Fruit fly (Drosophila melanogaster) whole organism, wandering third instar larva: ENCODE measurements around the gene Inx3.

Source experiments
- Abd-B ChIP-seq: fragments of >200 bp; optimal IDR thresholded peaks from 2 replicates; lab custom pipeline; 2017; ENCODE audit warnings: missing biosample characterization, missing genetic modification characterization
- CG32264 ChIP-seq: fragments of 200-800 bp; sonication (Bioruptor generic); optimal IDR thresholded peaks from 2 replicates; lab custom pipeline; 2016; ENCODE audit warnings: missing biosample characterization, missing genetic modification characterization
- CrebA ChIP-seq: fragments of 200-800 bp; sonication (Bioruptor generic); optimal IDR thresholded peaks from 2 replicates; lab custom pipeline; 2016; ENCODE audit warnings: missing biosample characterization, mild to moderate bottlenecking, missing genetic modification characterization, borderline replicate concordance
- Dfd ChIP-seq: fragments of >200 bp; optimal IDR thresholded peaks from 2 replicates; lab custom pipeline; 2017; ENCODE audit warnings: missing biosample characterization, missing genetic modification characterization
- GATAd ChIP-seq: sonication (Bioruptor generic); optimal IDR thresholded peaks from 2 replicates; lab custom pipeline; 2016; ENCODE audit warnings: missing biosample characterization, missing genetic modification characterization
- HLH106 ChIP-seq: fragments of 200-800 bp; optimal IDR thresholded peaks from 3 replicates; lab custom pipeline; 2019; ENCODE audit warnings: missing biosample characterization, mild to moderate bottlenecking, missing genetic modification characterization, moderate library complexity
- Hnf4 ChIP-seq: fragments of 200-800 bp; sonication (Bioruptor generic); optimal IDR thresholded peaks from 2 replicates; lab custom pipeline; 2016; ENCODE audit warnings: missing biosample characterization, mild to moderate bottlenecking, missing genetic modification characterization
- Hr78 ChIP-seq: fragments of >200 bp; optimal IDR thresholded peaks from 2 replicates; lab custom pipeline; 2017; ENCODE audit warnings: missing biosample characterization, missing genetic modification characterization
- Hr83 ChIP-seq: fragments of 200-300 bp; sonication (Bioruptor generic); optimal IDR thresholded peaks from 2 replicates; lab custom pipeline; 2016; ENCODE audit warnings: missing biosample characterization, mild to moderate bottlenecking, missing genetic modification characterization, moderate library complexity; ENCODE audit not compliant: poor library complexity, severe bottlenecking
- Jra ChIP-seq: sonication (Bioruptor generic); optimal IDR thresholded peaks from 2 replicates; lab custom pipeline; 2016; ENCODE audit warnings: missing biosample characterization, missing genetic modification characterization
- Mio ChIP-seq: sonication (Bioruptor generic); optimal IDR thresholded peaks from 2 replicates; lab custom pipeline; 2016; ENCODE audit warnings: missing biosample characterization, missing genetic modification characterization
- OdsH ChIP-seq: fragments of 200-800 bp; sonication (Bioruptor generic); optimal IDR thresholded peaks from 2 replicates; lab custom pipeline; 2016; ENCODE audit warnings: missing biosample characterization, mild to moderate bottlenecking, missing genetic modification characterization
- Rel ChIP-seq, 2 experiments: fragments of 200-800 bp; sonication (Bioruptor generic) in 1 of 2; optimal IDR thresholded peaks; 2 replicates in 1 of 2; 3 replicates in 1 of 2; lab custom pipeline; 2016 to 2019; ENCODE audit warnings: mild to moderate bottlenecking in 2 of 2, missing biosample characterization in 2 of 2, missing genetic modification characterization in 2 of 2, moderate library complexity in 1 of 2
- Vsx2 ChIP-seq: fragments of 200-300, 225-300 bp; sonication (Bioruptor generic); optimal IDR thresholded peaks from 2 replicates; lab custom pipeline; 2018; ENCODE audit warnings: missing biosample characterization, missing genetic modification characterization; ENCODE audit not compliant: partially characterized antibody
- br ChIP-seq: fragments of 200-800 bp; sonication (Bioruptor generic); optimal IDR thresholded peaks from 2 replicates; lab custom pipeline; 2016; ENCODE audit warnings: missing biosample characterization, missing genetic modification characterization
- brk ChIP-seq: fragments of 200-800 bp; sonication (Bioruptor generic); optimal IDR thresholded peaks from 2 replicates; lab custom pipeline; 2016; ENCODE audit warnings: missing biosample characterization, mild to moderate bottlenecking, missing genetic modification characterization
- dmrt93B ChIP-seq: fragments of 200-800 bp; sonication (Bioruptor generic); optimal IDR thresholded peaks from 2 replicates; lab custom pipeline; 2018; ENCODE audit warnings: missing biosample characterization, mild to moderate bottlenecking, missing genetic modification characterization
- dsf ChIP-seq: sonication (Bioruptor generic); optimal IDR thresholded peaks from 2 replicates; lab custom pipeline; 2016; ENCODE audit warnings: missing biosample characterization, missing genetic modification characterization, borderline replicate concordance
- ey ChIP-seq: fragments of 200-800 bp; sonication (Bioruptor generic); optimal IDR thresholded peaks from 2 replicates; lab custom pipeline; 2016; ENCODE audit warnings: missing biosample characterization, missing genetic modification characterization
- foxo ChIP-seq, 2 experiments: fragments of 200-800 bp; sonication (Bioruptor generic); optimal IDR thresholded peaks; 2 replicates in 1 of 2; 3 replicates in 1 of 2; lab custom pipeline; 2016 to 2017; ENCODE audit warnings: missing biosample characterization in 2 of 2, missing genetic modification characterization in 2 of 2
- fru ChIP-seq: fragments of 200-800 bp; sonication (Bioruptor generic); optimal IDR thresholded peaks from 3 replicates; lab custom pipeline; 2016; ENCODE audit warnings: missing biosample characterization, mild to moderate bottlenecking, missing genetic modification characterization
- jim ChIP-seq: fragments of 175-275, 200-325 bp; sonication (Bioruptor generic); optimal IDR thresholded peaks from 2 replicates; lab custom pipeline; 2016; ENCODE audit warnings: missing biosample characterization, mild to moderate bottlenecking, missing genetic modification characterization
- pan ChIP-seq: fragments of >200 bp; optimal IDR thresholded peaks from 2 replicates; lab custom pipeline; 2017
- psq ChIP-seq: fragments of 200-800 bp; sonication (Bioruptor generic); optimal IDR thresholded peaks from 3 replicates; lab custom pipeline; 2017; ENCODE audit warnings: missing biosample characterization, mild to moderate bottlenecking, missing genetic modification characterization, moderate library complexity
- rgr ChIP-seq: fragments of 200-800 bp; sonication (Bioruptor generic); optimal IDR thresholded peaks from 3 replicates; lab custom pipeline; 2016; ENCODE audit warnings: missing biosample characterization, mild to moderate bottlenecking, missing genetic modification characterization
- sage ChIP-seq: fragments of 200-800 bp; sonication (Bioruptor generic); optimal IDR thresholded peaks from 2 replicates; lab custom pipeline; 2016; ENCODE audit warnings: missing biosample characterization, mild to moderate bottlenecking, missing genetic modification characterization
- sv ChIP-seq: fragments of 200-800 bp; sonication (Bioruptor generic); optimal IDR thresholded peaks from 3 replicates; lab custom pipeline; 2016; ENCODE audit warnings: missing biosample characterization, missing genetic modification characterization
- tai ChIP-seq: sonication (Bioruptor generic); optimal IDR thresholded peaks from 2 replicates; lab custom pipeline; 2016; ENCODE audit warnings: missing biosample characterization, missing genetic modification characterization
- usp ChIP-seq: fragments of >200 bp; optimal IDR thresholded peaks from 2 replicates; lab custom pipeline; 2017; ENCODE audit warnings: missing biosample characterization, missing genetic modification characterization

The Inx3 gene

DNA sequence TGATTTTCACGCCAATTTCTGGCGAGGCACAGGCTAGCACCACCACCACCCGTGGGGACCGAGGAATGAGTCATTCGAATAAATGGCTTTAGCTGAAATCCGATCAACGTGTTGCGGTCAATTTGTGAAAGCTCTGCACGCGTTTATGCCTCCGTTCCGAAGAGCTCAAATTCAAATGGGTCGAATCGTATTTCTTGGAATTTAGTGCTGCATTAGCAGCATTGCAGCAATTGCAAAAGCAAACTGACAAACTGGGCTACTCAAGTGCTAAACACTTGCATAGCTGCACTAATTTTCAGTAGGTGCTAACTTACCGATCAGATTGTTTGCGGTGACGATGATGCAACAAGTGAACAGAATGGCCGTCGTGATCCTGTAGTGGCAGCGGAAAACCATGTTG is 2.5 kb downstream of the Inx3 start:
- no peak for TF ChIP-seq sv (GFP tag; lab: Kevin White, UChicago)
- no peak for TF ChIP-seq Hnf4
- no peak for TF ChIP-seq usp
- no peak for TF ChIP-seq jim
- no peak for TF ChIP-seq fru (GFP tag; lab: Kevin White, UChicago)
- TF ChIP-seq foxo (GFP tag; optimal IDR thresholded peaks at IDR 0.05; lab: Kevin White, UChicago) = no peak
- no peak for TF ChIP-seq br
- no peak for TF ChIP-seq CG32264 (GFP tag; lab: Kevin White, UChicago)
- TF ChIP-seq pan (lab: Kevin White, UChicago) = no peak

- TF ChIP-seq Abd-B (GFP tag; lab: Kevin White, UChicago) (no peak), CG32264 (GFP tag; lab: Kevin White, UChicago) (no peak), GATAd (GFP tag; lab: Kevin White, UChicago) (no peak)
Observed at dm6 chr3R:28856140-28856539, 3.2 kb downstream of the Inx3 start.

DNA sequence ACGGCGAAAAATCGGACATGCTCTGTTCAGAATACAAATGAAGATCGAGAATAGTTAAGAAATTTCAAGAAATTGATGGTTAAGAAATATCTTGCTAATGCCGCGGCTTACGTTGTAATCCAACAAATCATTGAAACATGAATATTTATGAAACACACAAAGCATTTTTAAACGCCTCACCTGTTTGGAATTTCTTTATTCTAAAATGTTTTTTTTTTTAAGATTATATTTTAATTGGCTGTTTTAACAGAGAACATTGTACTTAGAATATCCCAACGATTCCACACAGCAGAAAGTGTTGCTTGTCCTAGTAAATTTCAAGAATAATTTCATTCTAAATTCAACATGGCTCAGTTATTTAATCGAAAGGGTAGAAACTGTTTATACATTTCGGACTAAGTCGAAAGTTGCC is 7.3 kb downstream of the Inx3 start:
- TF ChIP-seq fru (GFP tag; lab: Kevin White, UChicago) (peak; percentile 6), Vsx2 (GFP tag; lab: Kevin White, UChicago) (no peak), psq (peak; percentile 11), foxo (GFP tag; optimal IDR thresholded peaks at IDR 0.05; lab: Kevin White, UChicago) (peak in 1 of 2 experiments; percentile 31), rgr (GFP tag; lab: Kevin White, UChicago) (no peak), ey (GFP tag; lab: Kevin White, UChicago) (peak; percentile 11), pan (lab: Kevin White, UChicago) (no peak)

DNA sequence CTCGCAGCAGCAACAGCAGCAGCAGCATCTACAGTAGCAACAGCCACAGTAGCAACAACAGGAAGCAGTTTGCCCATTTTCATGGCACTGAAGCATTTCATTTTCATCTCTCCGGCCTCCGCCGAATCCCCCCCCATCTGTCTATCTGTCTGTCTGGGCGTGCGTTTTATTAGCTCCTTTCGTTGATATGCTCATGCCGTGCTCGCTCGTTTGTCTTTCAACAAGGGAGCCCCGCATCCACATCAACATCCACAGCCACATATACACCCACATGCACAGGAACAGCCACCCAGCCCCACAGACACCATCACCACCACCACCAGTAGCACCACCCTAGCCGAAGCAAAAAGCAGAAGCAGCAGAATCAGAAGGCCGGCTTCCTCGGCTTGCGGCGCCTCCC is 7.8 kb downstream of the Inx3 start:
- TF ChIP-seq Vsx2 (GFP tag; lab: Kevin White, UChicago) (peak; percentile 31), rgr (GFP tag; lab: Kevin White, UChicago) (no peak)

DNA sequence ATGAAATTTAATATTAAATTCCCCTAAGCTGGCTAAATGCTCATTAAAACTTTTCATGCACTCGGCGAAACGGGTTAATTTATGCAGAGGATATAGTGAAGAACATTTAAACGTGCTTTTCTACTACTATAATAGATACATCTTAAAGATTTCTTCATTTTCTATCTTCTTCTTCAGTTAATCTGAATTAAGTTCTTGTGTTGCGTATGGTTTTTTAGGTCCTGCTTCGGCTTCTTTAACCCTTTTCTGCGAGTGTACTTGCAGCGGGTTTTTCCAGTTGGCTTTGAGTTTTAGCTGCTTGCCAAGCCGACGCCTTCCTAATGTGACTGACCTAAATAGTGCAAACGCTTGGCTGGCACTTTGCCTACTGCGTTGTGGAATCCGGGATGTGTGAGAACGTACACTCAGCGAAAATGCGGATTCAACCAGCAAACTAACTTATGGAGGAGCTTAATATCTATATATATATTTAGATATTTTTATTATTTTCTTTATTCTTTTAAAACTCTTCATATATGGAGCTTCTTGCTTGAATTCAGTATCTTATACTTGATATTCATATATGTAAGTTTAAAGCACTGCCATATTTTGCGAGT is 8.5 kb downstream of the Inx3 start:
- TF ChIP-seq tai (GFP tag; lab: Kevin White, UChicago) (no peak), br (no peak), brk (GFP tag; lab: Kevin White, UChicago) (no peak), usp (no peak), Hr83 (GFP tag; lab: Kevin White, UChicago) (no peak), Hr78 (no peak), Dfd (GFP tag; lab: Kevin White, UChicago) (no peak)

DNA sequence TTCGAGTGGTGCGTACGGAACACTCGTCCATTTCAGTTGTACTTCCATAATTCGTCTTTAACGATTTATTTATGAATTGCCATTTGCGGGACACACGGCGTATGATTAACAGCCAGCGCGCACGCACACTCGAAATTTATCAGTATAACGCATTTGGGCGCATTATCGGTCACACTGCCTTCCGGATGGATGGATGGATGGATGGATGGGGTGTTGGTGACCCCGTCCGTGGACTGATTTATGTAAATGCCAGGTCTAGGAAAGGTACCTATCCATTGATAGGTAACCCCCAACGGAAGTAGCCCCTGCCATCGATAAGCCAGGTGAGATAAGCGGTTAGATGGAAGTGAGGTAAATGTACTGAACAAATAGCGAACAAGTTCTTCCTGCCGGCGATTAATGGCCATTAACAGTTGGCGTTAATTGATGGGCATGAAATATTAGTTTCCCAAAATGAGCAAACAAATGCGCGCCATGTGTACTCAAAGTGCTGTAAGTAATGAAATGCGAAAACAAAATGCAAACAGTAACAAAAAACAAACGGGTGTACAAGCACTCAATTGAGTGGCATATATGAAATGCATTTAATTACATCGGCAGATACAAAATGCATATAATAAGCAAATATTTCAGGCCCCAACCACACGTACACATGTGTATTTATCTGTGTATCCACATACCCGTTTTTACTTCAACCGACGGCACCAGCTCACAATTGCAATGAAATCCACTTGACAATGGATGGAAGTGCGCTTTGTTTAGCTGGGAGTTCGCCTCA is 10.4 kb downstream of the Inx3 start:
- TF ChIP-seq sage = no peak
- TF ChIP-seq OdsH (GFP tag; lab: Kevin White, UChicago) = no peak
- TF ChIP-seq fru (GFP tag; lab: Kevin White, UChicago) = no peak
- no peak for TF ChIP-seq foxo (GFP tag; optimal IDR thresholded peaks at IDR 0.05; lab: Kevin White, UChicago)
- no peak for TF ChIP-seq Rel (GFP tag; optimal IDR thresholded peaks at IDR 0.05; lab: Kevin White, UChicago)
- TF ChIP-seq Rel (tag; optimal IDR thresholded peaks at IDR 0.05; lab: Kevin White, UChicago) = no peak
- no peak for TF ChIP-seq pan (lab: Kevin White, UChicago)
- TF ChIP-seq Vsx2 (GFP tag; lab: Kevin White, UChicago) = no peak
- TF ChIP-seq dsf = no peak
- no peak for TF ChIP-seq Hnf4
- TF ChIP-seq dmrt93B (GFP tag; lab: Kevin White, UChicago) = no peak
- no peak for TF ChIP-seq Mio (GFP tag; lab: Kevin White, UChicago)
- no peak for TF ChIP-seq rgr (GFP tag; lab: Kevin White, UChicago)
- no peak for TF ChIP-seq Hr83 (GFP tag; lab: Kevin White, UChicago)
- TF ChIP-seq Hr78 = no peak
- TF ChIP-seq CrebA (GFP tag; lab: Kevin White, UChicago) = no peak
- no peak for TF ChIP-seq HLH106
- TF ChIP-seq Jra (GFP tag; lab: Kevin White, UChicago) = no peak
- TF ChIP-seq tai (GFP tag; lab: Kevin White, UChicago) = no peak
